Worm (Caenorhabditis elegans) whole organism, L4 larva: Measurements from ENCODE around the gene F10E7.1.

Experiments
- R02D3.7 ChIP-seq: fragments of 150-350 bp; sonication (generic microtip); optimal IDR thresholded peaks from 3 replicates; lab custom pipeline; 2014; ENCODE audit warnings: missing biosample characterization, missing genetic modification characterization
- aly-2 ChIP-seq: sonication (generic microtip); optimal IDR thresholded peaks from 2 replicates; lab custom pipeline; 2018; ENCODE audit warnings: missing biosample characterization, missing genetic modification characterization
- attf-4 ChIP-seq: sonication (generic microtip); optimal IDR thresholded peaks from 3 replicates; lab custom pipeline; 2017; ENCODE audit warnings: missing biosample characterization, missing genetic modification characterization
- ceh-82 ChIP-seq: sonication (generic microtip); optimal IDR thresholded peaks from 2 replicates; lab custom pipeline; 2017; ENCODE audit warnings: missing biosample characterization, missing genetic modification characterization
- dpl-1 ChIP-seq: fragments of 150-350 bp; optimal IDR thresholded peaks from 2 replicates; lab custom pipeline; 2014; ENCODE audit warnings: missing biosample characterization, missing genetic modification reagents, missing genetic modification characterization
- fkh-10 ChIP-seq: fragments of 150-350 bp; optimal IDR thresholded peaks from 2 replicates; lab custom pipeline; 2014; ENCODE audit warnings: missing biosample characterization, missing genetic modification reagents, missing genetic modification characterization
- fos-1 ChIP-seq: fragments of 150-350 bp; optimal IDR thresholded peaks from 2 replicates; lab custom pipeline; 2014; ENCODE audit warnings: missing biosample characterization, missing genetic modification characterization
- mdl-1 ChIP-seq, 2 experiments: fragments of 150-350 bp in 1 of 2; sonication (generic microtip) in 1 of 2; optimal IDR thresholded peaks; 2 replicates each; lab custom pipeline; 2014 to 2017; ENCODE audit warnings: missing biosample characterization in 2 of 2, missing genetic modification characterization in 2 of 2
- mep-1 ChIP-seq: fragments of 150-350 bp; sonication (generic microtip); optimal IDR thresholded peaks from 3 replicates; lab custom pipeline; 2014; ENCODE audit warnings: missing biosample characterization, missing genetic modification characterization
- nhr-77 ChIP-seq: fragments of 150-350 bp; optimal IDR thresholded peaks from 2 replicates; lab custom pipeline; 2014; ENCODE audit warnings: missing biosample characterization, missing genetic modification characterization
- vab-7 ChIP-seq: fragments of 200-800 bp; sonication (Bioruptor generic); IDR thresholded peaks from 2 replicates; pipeline ENCODE4 v1.3.6; 2022; ENCODE audit warnings: missing genetic modification reagents, missing genetic modification characterization, missing compliant biosample characterization
- zag-1 ChIP-seq: fragments of 150-350 bp; optimal IDR thresholded peaks from 2 replicates; lab custom pipeline; 2014; ENCODE audit warnings: missing biosample characterization, missing genetic modification characterization

- no peak for TF ChIP-seq mdl-1 (tag; optimal IDR thresholded peaks at IDR 0.05; lab: Kevin White, UChicago)
- TF ChIP-seq aly-2 (tag; lab: Kevin White, UChicago) = no peak
- TF ChIP-seq attf-4 = no peak
- no peak for TF ChIP-seq mep-1
- no peak for TF ChIP-seq ceh-82 (tag; lab: Kevin White, UChicago)
- TF ChIP-seq nhr-77 = no peak
- no peak for TF ChIP-seq zag-1 (tag; lab: Kevin White, UChicago)
- TF ChIP-seq R02D3.7 (tag; lab: Kevin White, UChicago) = no peak
- TF ChIP-seq dpl-1 (GFP tag; lab: Kevin White, UChicago) = no peak
- no peak for TF ChIP-seq fkh-10 (GFP tag; lab: Kevin White, UChicago)
- TF ChIP-seq vab-7 = no peak
- no peak for TF ChIP-seq fos-1 (tag; lab: Kevin White, UChicago)
Observed at ce11 chrII:7165749-7166148, 39.2 kb downstream of the F10E7.1 start, which contains the start of gene mfsd-13.2.
